Worm (Caenorhabditis elegans) whole organism, L2 larva: ENCODE results near the gene C01G6.9.
A peak's percentile ranks its signal among the peaks of the same experiment; 100 is the strongest.

Experiments
- R02D3.7 ChIP-seq: fragments of 150-350 bp; optimal IDR thresholded peaks from 2 replicates; lab custom pipeline; 2014; ENCODE audit warnings: missing biosample characterization, missing genetic modification characterization
- ama-1 ChIP-seq: fragments of 150-350 bp; optimal IDR thresholded peaks from 2 replicates; lab custom pipeline; 2018; ENCODE audit warnings: inconsistent platforms
- gmeb-1 ChIP-seq: fragments of 150-350 bp; optimal IDR thresholded peaks from 2 replicates; lab custom pipeline; 2014; ENCODE audit warnings: missing biosample characterization, missing genetic modification characterization
- lin-13 ChIP-seq: fragments of 150-350 bp; optimal IDR thresholded peaks from 2 replicates; lab custom pipeline; 2014; ENCODE audit warnings: missing biosample characterization, missing genetic modification reagents, missing genetic modification characterization
- nhr-10 ChIP-seq: sonication (generic microtip); optimal IDR thresholded peaks from 2 replicates; lab custom pipeline; 2017; ENCODE audit warnings: missing biosample characterization, missing genetic modification characterization
- nhr-11 ChIP-seq: fragments of 150-350 bp; optimal IDR thresholded peaks from 2 replicates; lab custom pipeline; 2014; ENCODE audit warnings: missing biosample characterization, missing genetic modification characterization
- nhr-237 ChIP-seq: fragments of 150-350 bp; optimal IDR thresholded peaks from 2 replicates; lab custom pipeline; 2014; ENCODE audit warnings: missing biosample characterization, missing genetic modification characterization
- nhr-77 ChIP-seq: fragments of 150-350 bp; optimal IDR thresholded peaks from 2 replicates; lab custom pipeline; 2014; ENCODE audit warnings: missing biosample characterization, missing genetic modification characterization
- skn-1 ChIP-seq: sonication (generic microtip); optimal IDR thresholded peaks from 2 replicates; lab custom pipeline; 2017; ENCODE audit warnings: missing biosample characterization, missing genetic modification characterization
- unc-55 ChIP-seq: fragments of 150-350 bp; sonication (generic microtip); optimal IDR thresholded peaks from 3 replicates; lab custom pipeline; 2014; ENCODE audit warnings: missing biosample characterization, missing genetic modification reagents, missing genetic modification characterization
- unc-62 ChIP-seq: fragments of 150-350 bp; optimal IDR thresholded peaks from 2 replicates; lab custom pipeline; 2014; ENCODE audit warnings: missing biosample characterization, missing genetic modification reagents, missing genetic modification characterization
- ztf-1 ChIP-seq: fragments of 200-800 bp; sonication (Bioruptor generic); conservative IDR thresholded peaks from 2 replicates; pipeline ENCODE4 v1.3.6; 2022; ENCODE audit warnings: missing genetic modification characterization, missing compliant biosample characterization

DNA sequence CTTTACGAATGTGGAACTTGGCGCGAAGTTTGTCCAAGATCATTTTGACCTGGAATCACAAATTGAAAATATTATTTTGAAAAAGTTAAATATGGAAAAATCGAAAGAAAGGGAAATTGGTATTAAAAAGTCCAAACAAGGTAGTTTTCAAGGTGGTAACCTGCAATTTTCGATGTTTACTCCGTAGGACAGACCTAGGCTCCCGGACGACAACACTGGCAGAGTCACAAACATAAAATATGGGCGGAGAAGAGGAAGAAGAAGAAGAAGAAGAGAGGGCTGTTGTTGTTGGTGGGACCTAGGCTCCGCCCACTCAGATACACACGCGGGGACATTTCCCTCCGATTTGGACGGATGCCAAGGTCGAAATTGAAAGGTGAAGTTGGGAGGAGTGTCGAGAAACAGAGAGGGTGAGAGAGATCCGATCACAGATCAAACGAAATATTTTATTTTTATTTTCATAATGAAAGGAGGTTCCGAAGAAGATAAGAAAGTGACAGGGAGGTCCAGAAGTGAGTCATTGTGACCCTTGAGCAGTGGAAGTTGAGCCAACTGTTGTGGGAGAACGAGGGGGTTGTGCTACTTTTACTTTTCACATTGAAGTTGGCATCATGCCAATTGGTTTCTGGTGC is 33.6 kb downstream of the C01G6.9 start, which contains the start of gene aqp-2:
- TF ChIP-seq nhr-77 (tag; lab: Kevin White, UChicago) (no peak), nhr-10 (tag; lab: Kevin White, UChicago) (no peak), unc-55 (no peak), unc-62 (GFP tag; lab: Kevin White, UChicago) (no peak), ama-1 (lab: Kevin White, UChicago) (peak; percentile 17), nhr-11 (tag; lab: Kevin White, UChicago) (no peak), gmeb-1 (tag; lab: Kevin White, UChicago) (no peak), lin-13 (GFP tag; lab: Kevin White, UChicago) (no peak), skn-1 (tag; lab: Kevin White, UChicago) (no peak), ztf-1 (no peak), nhr-237 (tag; lab: Kevin White, UChicago) (no peak), R02D3.7 (tag; lab: Kevin White, UChicago) (no peak)
